Worm (Caenorhabditis elegans) whole organism, L4 larva: ENCODE measurements around the gene col-167.

Source experiments
- fos-1 ChIP-seq: fragments of 150-350 bp; optimal IDR thresholded peaks from 2 replicates; lab custom pipeline; 2014; ENCODE audit warnings: missing biosample characterization, missing genetic modification characterization
- hmg-1.1 ChIP-seq: fragments of 200-800 bp; sonication (Bioruptor generic); IDR thresholded peaks from 2 replicates; pipeline ENCODE4 v1.3.6; 2022; ENCODE audit warnings: missing genetic modification reagents, missing genetic modification characterization, missing compliant biosample characterization
- mep-1 ChIP-seq: fragments of 150-350 bp; sonication (generic microtip); optimal IDR thresholded peaks from 3 replicates; lab custom pipeline; 2014; ENCODE audit warnings: missing biosample characterization, missing genetic modification characterization
- nhr-48 ChIP-seq: sonication (generic microtip); optimal IDR thresholded peaks from 2 replicates; lab custom pipeline; 2016; ENCODE audit warnings: mild to moderate bottlenecking, missing genetic modification characterization, missing compliant biosample characterization
- pha-4 ChIP-seq, 2 experiments: fragments of 150-350 bp in 1 of 2; fragments of 200-800 bp in 1 of 2; sonication (Bioruptor generic) in 1 of 2; IDR thresholded peaks in 1 of 2; optimal IDR thresholded peaks in 1 of 2; 2 replicates each; pipeline versions ENCODE4 v1.3.6 to Lab custom; 2014 to 2022; ENCODE audit warnings: missing genetic modification characterization in 2 of 2, missing genetic modification reagents in 2 of 2, missing biosample characterization in 1 of 2, missing compliant biosample characterization in 1 of 2
- pqm-1 ChIP-seq: sonication (generic microtip); optimal IDR thresholded peaks from 2 replicates; lab custom pipeline; 2017; ENCODE audit warnings: missing biosample characterization, missing genetic modification characterization

DNA sequence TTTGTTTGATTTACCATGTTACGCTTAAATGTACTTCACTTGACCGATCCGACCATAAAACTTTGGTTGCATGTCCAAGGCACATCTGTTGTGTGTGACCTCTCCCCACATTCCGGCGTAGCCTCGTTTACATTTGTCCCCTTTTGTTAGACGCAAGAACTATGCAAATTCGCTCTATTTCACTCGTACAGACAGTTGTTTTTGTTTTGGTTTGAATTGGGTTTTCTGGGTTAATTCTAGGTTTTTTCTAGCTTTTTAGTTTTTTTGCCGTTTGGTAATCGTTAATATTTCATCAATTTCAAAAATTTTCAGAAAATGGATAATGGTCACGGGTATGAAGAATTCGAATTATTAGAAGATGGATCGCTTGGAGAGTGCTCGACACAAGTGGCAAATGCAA lies 30.5 kb upstream of the col-167 start, which contains the start of gene mom-1:
- TF ChIP-seq hmg-1.1 (GFP tag; lab: Robert Waterston, UW), result no peak
- TF ChIP-seq fos-1 (tag; lab: Kevin White, UChicago), result no peak
- no peak for TF ChIP-seq pqm-1 (tag; lab: Kevin White, UChicago)
- no peak for TF ChIP-seq nhr-48 (tag; lab: Kevin White, UChicago)
- no peak for TF ChIP-seq mep-1
- no peak for TF ChIP-seq pha-4 (GFP tag; IDR thresholded peaks at IDR 0.05; lab: Robert Waterston, UW)
- no peak for TF ChIP-seq pha-4 (tag; optimal IDR thresholded peaks at IDR 0.05; lab: Kevin White, UChicago)
